Fruit fly (Drosophila melanogaster): ENCODE measurements around the gene heca.

Gene heca

DNA sequence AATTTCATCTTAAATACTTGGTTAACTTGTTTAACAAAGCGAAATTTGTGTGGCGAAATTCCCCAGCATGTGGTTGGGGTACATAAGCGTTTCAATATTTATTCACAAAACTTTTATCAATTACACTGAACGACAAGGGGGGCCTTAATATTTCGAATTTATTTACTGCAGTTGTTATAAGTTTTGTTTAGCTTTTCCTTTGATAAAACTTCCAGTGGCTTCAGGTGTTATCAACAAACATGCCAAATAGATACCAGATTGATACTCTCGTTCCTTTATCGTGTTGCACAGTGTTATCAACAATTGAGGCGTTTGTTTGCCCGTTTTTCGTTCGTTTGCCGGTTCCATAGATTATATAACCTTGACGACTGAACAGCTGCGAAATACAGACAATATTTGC is 2.6 kb downstream of the heca start (continued):
- TF ChIP-seq CG10543 (GFP tag; optimal IDR thresholded peaks at IDR 0.05), result no peak
- TF ChIP-seq CG2202 (tag; optimal IDR thresholded peaks at IDR 0.05), result no peak
- TF ChIP-seq peb (GFP tag; IDR thresholded peaks at IDR 0.05), result no peak
- no peak for TF ChIP-seq Nf-YB (GFP tag; optimal IDR thresholded peaks at IDR 0.05)
- TF ChIP-seq Atf6 (GFP tag; IDR thresholded peaks at IDR 0.05), result peak; percentile 37; the same call in 1 of the 2 replicates
- no peak for TF ChIP-seq CG18476 (GFP tag; optimal IDR thresholded peaks at IDR 0.05)
- TF ChIP-seq Gsc (GFP tag; IDR thresholded peaks at IDR 0.05), result no peak
- 0 out of 2 replicates have a peak, but pooled peaks have one; percentile 12 for TF ChIP-seq CG14441 (GFP tag; IDR thresholded peaks at IDR 0.05)
- peak; percentile 17 for TF ChIP-seq CG17359 (tag; optimal IDR thresholded peaks at IDR 0.05)
- TF ChIP-seq klu (GFP tag; IDR thresholded peaks at IDR 0.05), result no peak
- TF ChIP-seq CG15601 (tag; optimal IDR thresholded peaks at IDR 0.05), result no peak
- TF ChIP-seq BEAF-32 (GFP tag; optimal IDR thresholded peaks at IDR 0.05), result no peak
- peak; percentile 55 for TF ChIP-seq CG2120 (GFP tag; optimal IDR thresholded peaks at IDR 0.05)
- no peak for TF ChIP-seq nau (GFP tag; optimal IDR thresholded peaks at IDR 0.05)
- no peak for TF ChIP-seq Adf1 (GFP tag; IDR thresholded peaks at IDR 0.05)
- TF ChIP-seq CG4404 (GFP tag; IDR thresholded peaks at IDR 0.05), result peak; percentile 31; the same call in 1 of the 2 replicates
- no peak for TF ChIP-seq mld (GFP tag; IDR thresholded peaks at IDR 0.05; ENCODE audit: partially characterized antibody)
- peak; percentile 43 for TF ChIP-seq CG17328 (GFP tag; IDR thresholded peaks at IDR 0.05)
- no peak for TF ChIP-seq fd3F (GFP tag; optimal IDR thresholded peaks at IDR 0.05)
- no peak for TF ChIP-seq CG1832 (GFP tag; optimal IDR thresholded peaks at IDR 0.05)
- no peak for TF ChIP-seq tll (GFP tag; optimal IDR thresholded peaks at IDR 0.05)
- TF ChIP-seq CG7839 (tag; optimal IDR thresholded peaks at IDR 0.05), result peak; percentile 42
- TF ChIP-seq jing (GFP tag; optimal IDR thresholded peaks at IDR 0.05), result no peak
- no peak for TF ChIP-seq Atf-2 (GFP tag; optimal IDR thresholded peaks at IDR 0.05)
- no peak for TF ChIP-seq pho (GFP tag; optimal IDR thresholded peaks at IDR 0.05)
- TF ChIP-seq CG31224 (GFP tag; IDR thresholded peaks at IDR 0.05), result 0 out of 2 replicates have a peak, but pooled peaks have one; percentile 8
- no peak for TF ChIP-seq h (optimal IDR thresholded peaks at IDR 0.05)
- no peak for TF ChIP-seq Hand (GFP tag; optimal IDR thresholded peaks at IDR 0.05)
- TF ChIP-seq CG13775 (GFP tag; optimal IDR thresholded peaks at IDR 0.05), result no peak
- no peak for TF ChIP-seq CG17568 (GFP tag; optimal IDR thresholded peaks at IDR 0.05)
- no peak for TF ChIP-seq CG32767 (GFP tag; IDR thresholded peaks at IDR 0.05)
- TF ChIP-seq CG11723 (GFP tag; optimal IDR thresholded peaks at IDR 0.05), result no peak
- peak; percentile 30 for TF ChIP-seq CG9727 (GFP tag; optimal IDR thresholded peaks at IDR 0.05)
- no peak for TF ChIP-seq CG11247 (GFP tag; IDR thresholded peaks at IDR 0.05)
- no peak for TF ChIP-seq ac (GFP tag; optimal IDR thresholded peaks at IDR 0.05)
- no peak for TF ChIP-seq Stat92E (GFP tag; optimal IDR thresholded peaks at IDR 0.05)
- TF ChIP-seq H15 (GFP tag; IDR thresholded peaks at IDR 0.05), result no peak
- no peak for TF ChIP-seq rib (GFP tag; IDR thresholded peaks at IDR 0.05)
- TF ChIP-seq tgo (GFP tag; IDR thresholded peaks at IDR 0.05), result peak; percentile 27; the same call in 1 of the 3 replicates
- peak; percentile 11 for TF ChIP-seq dmrt99B (tag; optimal IDR thresholded peaks at IDR 0.05)
- TF ChIP-seq lbe (GFP tag; optimal IDR thresholded peaks at IDR 0.05), result peak; percentile 67
- no peak for TF ChIP-seq NK7.1 (GFP tag; optimal IDR thresholded peaks at IDR 0.05)
- no peak for TF ChIP-seq CG2129 (GFP tag; IDR thresholded peaks at IDR 0.05; ENCODE audit: partially characterized antibody)
- no peak for TF ChIP-seq CG10321 (GFP tag; IDR thresholded peaks at IDR 0.05)
- no peak for TF ChIP-seq ken (GFP tag; IDR thresholded peaks at IDR 0.05)
- no peak for TF ChIP-seq CG17802 (tag; optimal IDR thresholded peaks at IDR 0.05)
- TF ChIP-seq Hsf (GFP tag; optimal IDR thresholded peaks at IDR 0.05), result no peak
- peak; percentile 4 for TF ChIP-seq CG12769 (tag; optimal IDR thresholded peaks at IDR 0.05)
- TF ChIP-seq psq (GFP tag; optimal IDR thresholded peaks at IDR 0.05), result no peak
- peak; percentile 31; the same call in 2 of the 3 replicates for TF ChIP-seq row (GFP tag; IDR thresholded peaks at IDR 0.05)
- no peak for TF ChIP-seq CG14667 (GFP tag; IDR thresholded peaks at IDR 0.05)
